Worm (Caenorhabditis elegans) whole organism, L1 larva: Measurements from ENCODE around the gene zim-1.

ENCODE experiments used
- C04F5.9 ChIP-seq: sonication (generic microtip); optimal IDR thresholded peaks from 2 replicates; lab custom pipeline; 2016; ENCODE audit warnings: missing genetic modification characterization, missing compliant biosample characterization
- F16B12.6 ChIP-seq: fragments of 150-350 bp; optimal IDR thresholded peaks from 2 replicates; lab custom pipeline; 2014; ENCODE audit warnings: missing biosample characterization, missing genetic modification characterization
- Y116A8C.19 ChIP-seq: sonication (generic microtip); optimal IDR thresholded peaks from 2 replicates; lab custom pipeline; 2016; ENCODE audit warnings: missing compliant biosample characterization, missing genetic modification characterization, borderline replicate concordance
- aly-2 ChIP-seq: fragments of 150-350 bp; optimal IDR thresholded peaks from 2 replicates; lab custom pipeline; 2014; ENCODE audit warnings: missing biosample characterization, missing genetic modification characterization
- ama-1 ChIP-seq: fragments of 150-350 bp; optimal IDR thresholded peaks from 2 replicates; lab custom pipeline; 2014
- blmp-1 ChIP-seq: fragments of 150-350 bp; optimal IDR thresholded peaks from 2 replicates; lab custom pipeline; 2014; ENCODE audit warnings: missing biosample characterization, missing genetic modification characterization
- ceh-63 ChIP-seq: fragments of 200-800 bp; sonication (Bioruptor generic); optimal IDR thresholded peaks from 2 replicates; lab custom pipeline; 2018; ENCODE audit warnings: mild to moderate bottlenecking, missing genetic modification characterization, missing compliant biosample characterization
- ceh-90 ChIP-seq: sonication (generic microtip); optimal IDR thresholded peaks from 2 replicates; lab custom pipeline; 2016; ENCODE audit warnings: missing genetic modification characterization, missing compliant biosample characterization
- ces-1 ChIP-seq: fragments of 150-350 bp; optimal IDR thresholded peaks from 2 replicates; lab custom pipeline; 2014; ENCODE audit warnings: missing biosample characterization, missing genetic modification reagents, missing genetic modification characterization
- dpl-1 ChIP-seq, 3 experiments: fragments of 150-350 bp in 2 of 3; sonication (generic microtip) in 1 of 3; optimal IDR thresholded peaks; 2 replicates each; lab custom pipeline; 2014 to 2017; ENCODE audit warnings: missing biosample characterization in 3 of 3, missing genetic modification characterization in 3 of 3, missing genetic modification reagents in 3 of 3
- dsc-1 ChIP-seq: sonication (generic microtip); optimal IDR thresholded peaks from 2 replicates; lab custom pipeline; 2016; ENCODE audit warnings: mild to moderate bottlenecking, missing genetic modification characterization, missing compliant biosample characterization
- egl-13 ChIP-seq: sonication (generic microtip); optimal IDR thresholded peaks from 2 replicates; lab custom pipeline; 2016; ENCODE audit warnings: missing genotype, missing genetic modification reagents, missing genetic modification characterization, missing compliant biosample characterization
- elt-2 ChIP-seq: sonication (generic microtip); optimal IDR thresholded peaks from 2 replicates; lab custom pipeline; 2016; ENCODE audit warnings: missing genetic modification characterization, mild to moderate bottlenecking, inconsistent platforms, missing compliant biosample characterization, missing genetic modification reagents
- ets-5 ChIP-seq: fragments of 200-800 bp; sonication (Bioruptor generic); IDR thresholded peaks from 2 replicates; pipeline ENCODE4 v1.3.6; 2022; ENCODE audit warnings: missing genetic modification characterization, missing compliant biosample characterization
- fkh-10 ChIP-seq: sonication (generic microtip); optimal IDR thresholded peaks from 2 replicates; lab custom pipeline; 2017; ENCODE audit warnings: missing biosample characterization, missing genetic modification reagents, missing genetic modification characterization
- fkh-8 ChIP-seq: sonication (generic microtip); optimal IDR thresholded peaks from 2 replicates; lab custom pipeline; 2016; ENCODE audit warnings: mild to moderate bottlenecking, missing genetic modification characterization, missing compliant biosample characterization
- fos-1 ChIP-seq: fragments of 150-350 bp; optimal IDR thresholded peaks from 2 replicates; lab custom pipeline; 2014; ENCODE audit warnings: missing biosample characterization, missing genetic modification characterization
- grh-1 ChIP-seq: fragments of 200-800 bp; sonication (Bioruptor generic); IDR thresholded peaks from 2 replicates; pipeline ENCODE4 v1.3.6; 2022; ENCODE audit warnings: missing genetic modification reagents, missing genetic modification characterization, missing compliant biosample characterization
- hlh-4 ChIP-seq: sonication (generic microtip); optimal IDR thresholded peaks from 2 replicates; lab custom pipeline; 2016; ENCODE audit warnings: mild to moderate bottlenecking, missing genetic modification characterization, missing compliant biosample characterization
- hpl-2 ChIP-seq: fragments of 150-350 bp; optimal IDR thresholded peaks from 2 replicates; lab custom pipeline; 2014; ENCODE audit warnings: missing biosample characterization, missing genetic modification reagents, missing genetic modification characterization
- irx-1 ChIP-seq: sonication (generic microtip); optimal IDR thresholded peaks from 2 replicates; lab custom pipeline; 2016; ENCODE audit warnings: missing genetic modification characterization, missing compliant biosample characterization
- lin-14 ChIP-seq: fragments of 200-800 bp; sonication (Bioruptor generic); optimal IDR thresholded peaks from 2 replicates; lab custom pipeline; 2018; ENCODE audit warnings: mild to moderate bottlenecking, missing genetic modification characterization, moderate library complexity, missing compliant biosample characterization
- lin-39 ChIP-seq: fragments of 150-350 bp; optimal IDR thresholded peaks from 2 replicates; lab custom pipeline; 2014; ENCODE audit warnings: missing biosample characterization, missing genetic modification reagents, missing genetic modification characterization
- mep-1 ChIP-seq: fragments of 150-350 bp; optimal IDR thresholded peaks from 2 replicates; lab custom pipeline; 2014; ENCODE audit warnings: missing biosample characterization, missing genetic modification characterization
- nhr-12 ChIP-seq: sonication (generic microtip); optimal IDR thresholded peaks from 2 replicates; lab custom pipeline; 2017; ENCODE audit warnings: missing biosample characterization, missing genetic modification characterization
- nhr-20 ChIP-seq: sonication (generic microtip); optimal IDR thresholded peaks from 2 replicates; lab custom pipeline; 2016; ENCODE audit warnings: mild to moderate bottlenecking, missing genetic modification characterization, missing compliant biosample characterization
- nhr-28 ChIP-seq: fragments of 150-350 bp; optimal IDR thresholded peaks from 2 replicates; lab custom pipeline; 2014; ENCODE audit warnings: missing biosample characterization, missing genetic modification characterization
- nhr-76 ChIP-seq: sonication (generic microtip); optimal IDR thresholded peaks from 2 replicates; lab custom pipeline; 2017; ENCODE audit warnings: missing biosample characterization, missing genetic modification characterization
- nhr-84 ChIP-seq: sonication (generic microtip); optimal IDR thresholded peaks from 2 replicates; lab custom pipeline; 2017; ENCODE audit warnings: missing biosample characterization, missing genetic modification characterization
- pag-3 ChIP-seq: sonication (generic microtip); optimal IDR thresholded peaks from 2 replicates; lab custom pipeline; 2017; ENCODE audit warnings: missing genetic modification characterization, mild to moderate bottlenecking, missing compliant biosample characterization, antibody characterized with exemption, borderline replicate concordance; ENCODE audit not compliant: insufficient read depth
- pqm-1 ChIP-seq: sonication (generic microtip); optimal IDR thresholded peaks from 3 replicates; lab custom pipeline; 2017; ENCODE audit warnings: missing biosample characterization, missing genetic modification characterization
- skn-1 ChIP-seq: fragments of 150-350 bp; optimal IDR thresholded peaks from 2 replicates; lab custom pipeline; 2014; ENCODE audit warnings: missing biosample characterization, missing genetic modification characterization
- snpc-4 ChIP-seq: fragments of 150-350 bp; optimal IDR thresholded peaks from 2 replicates; lab custom pipeline; 2014; ENCODE audit warnings: missing biosample characterization, missing genetic modification characterization
- snu-23 ChIP-seq: sonication (generic microtip); optimal IDR thresholded peaks from 2 replicates; lab custom pipeline; 2016; ENCODE audit warnings: missing genetic modification characterization, missing compliant biosample characterization
- sox-4 ChIP-seq: sonication (generic microtip); optimal IDR thresholded peaks from 2 replicates; lab custom pipeline; 2016; ENCODE audit warnings: missing genetic modification characterization, missing compliant biosample characterization
- sptf-1 ChIP-seq: fragments of 150-350 bp; optimal IDR thresholded peaks from 2 replicates; lab custom pipeline; 2014; ENCODE audit warnings: missing biosample characterization, missing genetic modification characterization
- sup-37 ChIP-seq: fragments of 200-800 bp; sonication (Bioruptor generic); optimal IDR thresholded peaks from 2 replicates; lab custom pipeline; 2018; ENCODE audit warnings: mild to moderate bottlenecking, missing genetic modification characterization, missing compliant biosample characterization
- tbx-2 ChIP-seq: sonication (generic microtip); optimal IDR thresholded peaks from 2 replicates; lab custom pipeline; 2016; ENCODE audit warnings: missing genetic modification characterization, missing compliant biosample characterization
- tlp-1 ChIP-seq: fragments of 150-350 bp; optimal IDR thresholded peaks from 2 replicates; lab custom pipeline; 2014; ENCODE audit warnings: missing biosample characterization, missing genetic modification characterization
- unc-30 ChIP-seq: sonication (generic microtip); optimal IDR thresholded peaks from 2 replicates; lab custom pipeline; 2017; ENCODE audit warnings: missing biosample characterization, missing genetic modification characterization
- unc-62 ChIP-seq: fragments of 150-350 bp; optimal IDR thresholded peaks from 2 replicates; lab custom pipeline; 2014; ENCODE audit warnings: missing biosample characterization, missing genetic modification reagents, missing genetic modification characterization
- unc-86 ChIP-seq: sonication (generic microtip); optimal IDR thresholded peaks from 2 replicates; lab custom pipeline; 2016; ENCODE audit warnings: missing genetic modification characterization, missing compliant biosample characterization
- vab-15 ChIP-seq: sonication (generic microtip); optimal IDR thresholded peaks from 2 replicates; lab custom pipeline; 2017; ENCODE audit warnings: missing genotype, mild to moderate bottlenecking, missing genetic modification characterization, missing compliant biosample characterization
- ztf-11 ChIP-seq, 2 experiments: sonication (generic microtip); optimal IDR thresholded peaks; 2 replicates each; lab custom pipeline; 2016 to 2017; ENCODE audit warnings: missing genetic modification characterization in 2 of 2, missing biosample characterization in 1 of 2, missing compliant biosample characterization in 1 of 2
- ztf-4 ChIP-seq: fragments of 150-350 bp; optimal IDR thresholded peaks from 2 replicates; lab custom pipeline; 2014; ENCODE audit warnings: missing biosample characterization, missing genetic modification characterization

zim-1 gene

ce11 chrIV:10503750-10504232, 43.1 kb upstream of the zim-1 start (continued):
- TF ChIP-seq ets-5 (GFP tag; lab: Robert Waterston, UW) = no peak
- peak; percentile 73 for TF ChIP-seq unc-86 (tag; lab: Kevin White, UChicago)
- peak; percentile 91 for TF ChIP-seq fkh-8 (tag; lab: Kevin White, UChicago)
- TF ChIP-seq Y116A8C.19 (tag; lab: Kevin White, UChicago) = no peak
- no peak for TF ChIP-seq snpc-4
- TF ChIP-seq unc-62 (GFP tag; lab: Kevin White, UChicago) = no peak
- peak; percentile 23 for TF ChIP-seq F16B12.6
- peak; percentile 76 for TF ChIP-seq snu-23 (GFP tag; lab: Kevin White, UChicago)
- TF ChIP-seq lin-39 (tag; lab: Kevin White, UChicago) = no peak
- no peak for TF ChIP-seq blmp-1 (tag; lab: Kevin White, UChicago)
- TF ChIP-seq skn-1 = peak; percentile 27
- TF ChIP-seq irx-1 (tag; lab: Kevin White, UChicago) = peak; percentile 36
- TF ChIP-seq elt-2 (tag; lab: Kevin White, UChicago) = no peak
- TF ChIP-seq nhr-12 = no peak
- peak; percentile 39 for TF ChIP-seq ztf-4 (tag; lab: Kevin White, UChicago)
- no peak for TF ChIP-seq ceh-63 (GFP tag; lab: Kevin White, UChicago)
- TF ChIP-seq sptf-1 = no peak
- TF ChIP-seq ces-1 = no peak
- peak; percentile 25 for TF ChIP-seq ama-1 (lab: Kevin White, UChicago)
- peak; percentile 94 for TF ChIP-seq lin-14 (GFP tag; lab: Kevin White, UChicago)
- no peak for TF ChIP-seq pqm-1 (tag; lab: Kevin White, UChicago)
- TF ChIP-seq nhr-76 (tag; lab: Kevin White, UChicago) = no peak
- no peak for TF ChIP-seq unc-30 (tag; lab: Kevin White, UChicago)
- peak in 1 of 2 experiments; percentile 34 for TF ChIP-seq ztf-11 (tag; optimal IDR thresholded peaks at IDR 0.05; lab: Kevin White, UChicago)
- peak; percentile 95 for TF ChIP-seq fkh-10 (GFP tag; lab: Kevin White, UChicago)
- no peak for TF ChIP-seq pag-3 (tag; lab: Kevin White, UChicago)
- peak; percentile 71 for TF ChIP-seq egl-13 (tag; lab: Kevin White, UChicago)
- no peak for TF ChIP-seq sup-37 (GFP tag; lab: Kevin White, UChicago)
- no peak for TF ChIP-seq hpl-2
- no peak for TF ChIP-seq sox-4
- TF ChIP-seq C04F5.9 (tag; lab: Kevin White, UChicago) = no peak
- TF ChIP-seq tlp-1 (tag; lab: Kevin White, UChicago) = no peak
- no peak for TF ChIP-seq grh-1 (GFP tag; lab: Robert Waterston, UW)
- TF ChIP-seq vab-15 (tag; lab: Kevin White, UChicago) = no peak
- TF ChIP-seq dsc-1 (tag; lab: Kevin White, UChicago) = peak; percentile 85
- TF ChIP-seq nhr-28 (tag; lab: Kevin White, UChicago) = no peak
- peak; percentile 71 for TF ChIP-seq tbx-2 (tag; lab: Kevin White, UChicago)
- peak; percentile 59 for TF ChIP-seq fos-1 (tag; lab: Kevin White, UChicago)
- no peak for TF ChIP-seq hlh-4 (tag; lab: Kevin White, UChicago)
- no peak for TF ChIP-seq ceh-90
- no peak for TF ChIP-seq nhr-84
- TF ChIP-seq aly-2 (tag; lab: Kevin White, UChicago) = no peak
- TF ChIP-seq nhr-20 (tag; lab: Kevin White, UChicago) = peak; percentile 59
- peak; percentile 70 for TF ChIP-seq mep-1 (tag; lab: Kevin White, UChicago)
- TF ChIP-seq dpl-1 (GFP tag; optimal IDR thresholded peaks at IDR 0.05; lab: Kevin White, UChicago) = no peak
